Worm (Caenorhabditis elegans): ENCODE measurements around the gene T10F2.2.
A peak's percentile ranks its signal among the peaks of the same experiment; 100 is the strongest.

Gene T10F2.2

ce11 chrIII:5203310-5203709, 38.2 kb upstream of the T10F2.2 start:
- TF ChIP-seq nhr-6 (tag; optimal IDR thresholded peaks at IDR 0.05) (no peak), ztf-4 (tag; optimal IDR thresholded peaks at IDR 0.05) (no peak), alr-1 (tag; optimal IDR thresholded peaks at IDR 0.05) (no peak), ceh-16 (tag; optimal IDR thresholded peaks at IDR 0.05) (no peak), peb-1 (tag; optimal IDR thresholded peaks at IDR 0.05) (no peak), nhr-12 (tag; optimal IDR thresholded peaks at IDR 0.05) (no peak), unc-62 (GFP tag; optimal IDR thresholded peaks at IDR 0.05) (no peak), lin-39 (tag; optimal IDR thresholded peaks at IDR 0.05) (no peak), elt-3 (tag; optimal IDR thresholded peaks at IDR 0.05) (no peak)

DNA sequence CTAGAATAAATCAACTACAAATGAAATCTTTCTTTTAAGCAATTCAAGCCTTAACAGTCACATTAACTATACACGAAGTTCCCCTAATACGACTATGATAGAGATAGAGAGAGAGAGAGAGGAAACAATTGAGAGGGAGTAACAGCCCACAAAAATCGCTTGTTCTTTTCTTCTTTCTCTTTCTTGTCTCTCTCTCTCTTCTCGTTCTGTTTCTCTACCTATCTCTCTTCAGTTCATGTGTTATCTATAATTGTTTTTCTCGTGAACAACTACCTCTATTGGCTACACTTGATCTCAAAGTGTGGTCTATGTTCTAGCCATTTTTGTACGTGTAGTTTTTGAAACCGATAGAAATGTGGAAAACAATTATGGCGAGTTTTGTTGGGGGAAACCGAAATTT, 37.5 kb upstream of the T10F2.2 start:
- TF ChIP-seq sem-4 (tag; optimal IDR thresholded peaks at IDR 0.05) (no peak), nhr-237 (tag; optimal IDR thresholded peaks at IDR 0.05) (no peak), lin-39 (tag; optimal IDR thresholded peaks at IDR 0.05) (no peak), nhr-6 (tag; optimal IDR thresholded peaks at IDR 0.05) (peak; percentile 71), unc-39 (tag; optimal IDR thresholded peaks at IDR 0.05) (no peak), aly-2 (tag; optimal IDR thresholded peaks at IDR 0.05) (no peak), blmp-1 (tag; optimal IDR thresholded peaks at IDR 0.05; ENCODE audit: insufficient read depth) (peak; percentile 70), mdl-1 (tag; optimal IDR thresholded peaks at IDR 0.05) (no peak), ceh-82 (tag; optimal IDR thresholded peaks at IDR 0.05) (no peak), ztf-11 (tag; optimal IDR thresholded peaks at IDR 0.05) (no peak), nhr-129 (tag; optimal IDR thresholded peaks at IDR 0.05) (peak; percentile 80), skn-1 (tag; optimal IDR thresholded peaks at IDR 0.05) (no peak), crh-2 (tag; optimal IDR thresholded peaks at IDR 0.05) (peak; percentile 86), lsy-2 (tag; optimal IDR thresholded peaks at IDR 0.05) (peak; percentile 7 to 51), nhr-77 (tag; optimal IDR thresholded peaks at IDR 0.05) (no peak), egl-27 (tag; optimal IDR thresholded peaks at IDR 0.05) (peak; percentile 51), nhr-23 (tag; optimal IDR thresholded peaks at IDR 0.05) (no peak), lin-13 (GFP tag; optimal IDR thresholded peaks at IDR 0.05) (peak; percentile 55), R02D3.7 (tag; optimal IDR thresholded peaks at IDR 0.05) (no peak), nhr-11 (tag; optimal IDR thresholded peaks at IDR 0.05) (no peak), dmd-4 (tag; optimal IDR thresholded peaks at IDR 0.05) (no peak), unc-55 (GFP tag; optimal IDR thresholded peaks at IDR 0.05) (peak; percentile 45), F13H6.1 (tag; optimal IDR thresholded peaks at IDR 0.05) (peak; percentile 54), fos-1 (tag; optimal IDR thresholded peaks at IDR 0.05) (peak; percentile 85), elt-3 (tag; optimal IDR thresholded peaks at IDR 0.05) (no peak), ceh-16 (tag; optimal IDR thresholded peaks at IDR 0.05) (no peak), gmeb-1 (tag; optimal IDR thresholded peaks at IDR 0.05) (peak; percentile 54), ZK546.5 (tag; optimal IDR thresholded peaks at IDR 0.05) (no peak), nhr-21 (tag; optimal IDR thresholded peaks at IDR 0.05) (peak; percentile 55), nhr-25 (tag; optimal IDR thresholded peaks at IDR 0.05) (peak; percentile 92), snpc-4 (tag; optimal IDR thresholded peaks at IDR 0.05) (no peak), sma-3 (GFP tag; optimal IDR thresholded peaks at IDR 0.05) (peak; percentile 63), nhr-10 (tag; optimal IDR thresholded peaks at IDR 0.05) (no peak), mab-5 (tag; optimal IDR thresholded peaks at IDR 0.05) (no peak), ama-1 (optimal IDR thresholded peaks at IDR 0.05) (no peak), peb-1 (tag; optimal IDR thresholded peaks at IDR 0.05) (no peak), zag-1 (tag; optimal IDR thresholded peaks at IDR 0.05) (no peak), C34F6.9 (tag; optimal IDR thresholded peaks at IDR 0.05) (peak; percentile 74), ztf-4 (tag; optimal IDR thresholded peaks at IDR 0.05) (peak; percentile 51), elt-1 (tag; optimal IDR thresholded peaks at IDR 0.05) (no peak), unc-62 (GFP tag; optimal IDR thresholded peaks at IDR 0.05) (no peak), mbf-1 (tag; optimal IDR thresholded peaks at IDR 0.05) (no peak), Y55F3AM.14 (GFP tag; optimal IDR thresholded peaks at IDR 0.05) (no peak), alr-1 (tag; optimal IDR thresholded peaks at IDR 0.05) (no peak), sma-9 (GFP tag; optimal IDR thresholded peaks at IDR 0.05) (peak; percentile 80), sma-9 (tag; optimal IDR thresholded peaks at IDR 0.05) (no peak), nhr-12 (tag; optimal IDR thresholded peaks at IDR 0.05) (no peak), lin-11 (tag; optimal IDR thresholded peaks at IDR 0.05) (no peak), ztf-1 (GFP tag; conservative IDR thresholded peaks at IDR 0.05) (no peak)

Data from whole organism, L2 larva.